Fruit fly (Drosophila melanogaster) whole organism, wandering third instar larva: ENCODE data around the gene PGRP-SB2.
A peak's percentile ranks its signal among the peaks of the same experiment; 100 is the strongest.

Experiments
- Abd-B ChIP-seq: fragments of >200 bp; optimal IDR thresholded peaks from 2 replicates; lab custom pipeline; 2017; ENCODE audit warnings: missing biosample characterization, missing genetic modification characterization
- CG32264 ChIP-seq: fragments of 200-800 bp; sonication (Bioruptor generic); optimal IDR thresholded peaks from 2 replicates; lab custom pipeline; 2016; ENCODE audit warnings: missing biosample characterization, missing genetic modification characterization
- CG9705 ChIP-seq: fragments of 200-800 bp; sonication (Bioruptor generic); optimal IDR thresholded peaks from 2 replicates; lab custom pipeline; 2018; ENCODE audit warnings: missing biosample characterization, mild to moderate bottlenecking, missing genetic modification characterization
- CrebA ChIP-seq: fragments of 200-800 bp; sonication (Bioruptor generic); optimal IDR thresholded peaks from 2 replicates; lab custom pipeline; 2016; ENCODE audit warnings: missing biosample characterization, mild to moderate bottlenecking, missing genetic modification characterization, borderline replicate concordance
- Dfd ChIP-seq: fragments of >200 bp; optimal IDR thresholded peaks from 2 replicates; lab custom pipeline; 2017; ENCODE audit warnings: missing biosample characterization, missing genetic modification characterization
- Dif ChIP-seq: fragments of 200-275, 200-300 bp; sonication (Bioruptor generic); optimal IDR thresholded peaks from 2 replicates; lab custom pipeline; 2018; ENCODE audit warnings: missing biosample characterization, missing genetic modification characterization; ENCODE audit not compliant: partially characterized antibody
- GATAd ChIP-seq: sonication (Bioruptor generic); optimal IDR thresholded peaks from 2 replicates; lab custom pipeline; 2016; ENCODE audit warnings: missing biosample characterization, missing genetic modification characterization
- HLH106 ChIP-seq: fragments of 200-800 bp; optimal IDR thresholded peaks from 3 replicates; lab custom pipeline; 2019; ENCODE audit warnings: missing biosample characterization, mild to moderate bottlenecking, missing genetic modification characterization, moderate library complexity
- Hnf4 ChIP-seq: fragments of 200-800 bp; sonication (Bioruptor generic); optimal IDR thresholded peaks from 2 replicates; lab custom pipeline; 2016; ENCODE audit warnings: missing biosample characterization, mild to moderate bottlenecking, missing genetic modification characterization
- Hr78 ChIP-seq: fragments of >200 bp; optimal IDR thresholded peaks from 2 replicates; lab custom pipeline; 2017; ENCODE audit warnings: missing biosample characterization, missing genetic modification characterization
- Hr83 ChIP-seq: fragments of 200-300 bp; sonication (Bioruptor generic); optimal IDR thresholded peaks from 2 replicates; lab custom pipeline; 2016; ENCODE audit warnings: missing biosample characterization, mild to moderate bottlenecking, missing genetic modification characterization, moderate library complexity; ENCODE audit not compliant: poor library complexity, severe bottlenecking
- Jra ChIP-seq: sonication (Bioruptor generic); optimal IDR thresholded peaks from 2 replicates; lab custom pipeline; 2016; ENCODE audit warnings: missing biosample characterization, missing genetic modification characterization
- Mio ChIP-seq: sonication (Bioruptor generic); optimal IDR thresholded peaks from 2 replicates; lab custom pipeline; 2016; ENCODE audit warnings: missing biosample characterization, missing genetic modification characterization
- Myc ChIP-seq: fragments of >200 bp; optimal IDR thresholded peaks from 2 replicates; lab custom pipeline; 2017
- N ChIP-seq: fragments of >200 bp; optimal IDR thresholded peaks from 2 replicates; lab custom pipeline; 2018; ENCODE audit warnings: missing biosample characterization, missing external identifiers, missing genetic modification characterization
- OdsH ChIP-seq: fragments of 200-800 bp; sonication (Bioruptor generic); optimal IDR thresholded peaks from 2 replicates; lab custom pipeline; 2016; ENCODE audit warnings: missing biosample characterization, mild to moderate bottlenecking, missing genetic modification characterization
- Rel ChIP-seq, 2 experiments: fragments of 200-800 bp; sonication (Bioruptor generic) in 1 of 2; optimal IDR thresholded peaks; 2 replicates in 1 of 2; 3 replicates in 1 of 2; lab custom pipeline; 2016 to 2019; ENCODE audit warnings: mild to moderate bottlenecking in 2 of 2, missing biosample characterization in 2 of 2, missing genetic modification characterization in 2 of 2, moderate library complexity in 1 of 2
- Sp1 ChIP-seq: fragments of 200-800 bp; sonication (Bioruptor generic); optimal IDR thresholded peaks from 3 replicates; lab custom pipeline; 2019; ENCODE audit warnings: missing biosample characterization, mild to moderate bottlenecking, missing genetic modification characterization, moderate library complexity
- Vsx2 ChIP-seq: fragments of 200-300, 225-300 bp; sonication (Bioruptor generic); optimal IDR thresholded peaks from 2 replicates; lab custom pipeline; 2018; ENCODE audit warnings: missing biosample characterization, missing genetic modification characterization; ENCODE audit not compliant: partially characterized antibody
- br ChIP-seq: fragments of 200-800 bp; sonication (Bioruptor generic); optimal IDR thresholded peaks from 2 replicates; lab custom pipeline; 2016; ENCODE audit warnings: missing biosample characterization, missing genetic modification characterization
- brk ChIP-seq: fragments of 200-800 bp; sonication (Bioruptor generic); optimal IDR thresholded peaks from 2 replicates; lab custom pipeline; 2016; ENCODE audit warnings: missing biosample characterization, mild to moderate bottlenecking, missing genetic modification characterization
- dl ChIP-seq, 2 experiments: fragments of 175-275, 200-275 bp in 1 of 2; fragments of 200-275 bp in 1 of 2; sonication (Bioruptor generic); optimal IDR thresholded peaks; lab custom pipeline; 2018; ENCODE audit warnings: mild to moderate bottlenecking in 2 of 2, missing biosample characterization in 2 of 2, missing genetic modification characterization in 2 of 2, moderate library complexity in 2 of 2; ENCODE audit not compliant: partially characterized antibody in 2 of 2, insufficient read depth in 1 of 2
- dmrt93B ChIP-seq: fragments of 200-800 bp; sonication (Bioruptor generic); optimal IDR thresholded peaks from 2 replicates; lab custom pipeline; 2018; ENCODE audit warnings: missing biosample characterization, mild to moderate bottlenecking, missing genetic modification characterization
- dsf ChIP-seq: sonication (Bioruptor generic); optimal IDR thresholded peaks from 2 replicates; lab custom pipeline; 2016; ENCODE audit warnings: missing biosample characterization, missing genetic modification characterization, borderline replicate concordance
- ey ChIP-seq: fragments of 200-800 bp; sonication (Bioruptor generic); optimal IDR thresholded peaks from 2 replicates; lab custom pipeline; 2016; ENCODE audit warnings: missing biosample characterization, missing genetic modification characterization
- foxo ChIP-seq, 2 experiments: fragments of 200-800 bp; sonication (Bioruptor generic); optimal IDR thresholded peaks; 2 replicates in 1 of 2; 3 replicates in 1 of 2; lab custom pipeline; 2016 to 2017; ENCODE audit warnings: missing biosample characterization in 2 of 2, missing genetic modification characterization in 2 of 2
- fru ChIP-seq: fragments of 200-800 bp; sonication (Bioruptor generic); optimal IDR thresholded peaks from 3 replicates; lab custom pipeline; 2016; ENCODE audit warnings: missing biosample characterization, mild to moderate bottlenecking, missing genetic modification characterization
- h ChIP-seq: fragments of 200-800 bp; sonication (Bioruptor generic); optimal IDR thresholded peaks from 3 replicates; lab custom pipeline; 2016; ENCODE audit warnings: missing biosample characterization, mild to moderate bottlenecking, missing genetic modification characterization
- jim ChIP-seq: fragments of 175-275, 200-325 bp; sonication (Bioruptor generic); optimal IDR thresholded peaks from 2 replicates; lab custom pipeline; 2016; ENCODE audit warnings: missing biosample characterization, mild to moderate bottlenecking, missing genetic modification characterization
- lola ChIP-seq: fragments of >200 bp; optimal IDR thresholded peaks from 2 replicates; lab custom pipeline; 2017; ENCODE audit warnings: missing biosample characterization, missing genetic modification characterization
- pan ChIP-seq: fragments of >200 bp; optimal IDR thresholded peaks from 2 replicates; lab custom pipeline; 2017
- psq ChIP-seq: fragments of 200-800 bp; sonication (Bioruptor generic); optimal IDR thresholded peaks from 3 replicates; lab custom pipeline; 2017; ENCODE audit warnings: missing biosample characterization, mild to moderate bottlenecking, missing genetic modification characterization, moderate library complexity
- rgr ChIP-seq: fragments of 200-800 bp; sonication (Bioruptor generic); optimal IDR thresholded peaks from 3 replicates; lab custom pipeline; 2016; ENCODE audit warnings: missing biosample characterization, mild to moderate bottlenecking, missing genetic modification characterization
- sage ChIP-seq: fragments of 200-800 bp; sonication (Bioruptor generic); optimal IDR thresholded peaks from 2 replicates; lab custom pipeline; 2016; ENCODE audit warnings: missing biosample characterization, mild to moderate bottlenecking, missing genetic modification characterization
- sv ChIP-seq: fragments of 200-800 bp; sonication (Bioruptor generic); optimal IDR thresholded peaks from 3 replicates; lab custom pipeline; 2016; ENCODE audit warnings: missing biosample characterization, missing genetic modification characterization
- tai ChIP-seq: sonication (Bioruptor generic); optimal IDR thresholded peaks from 2 replicates; lab custom pipeline; 2016; ENCODE audit warnings: missing biosample characterization, missing genetic modification characterization
- usp ChIP-seq: fragments of >200 bp; optimal IDR thresholded peaks from 2 replicates; lab custom pipeline; 2017; ENCODE audit warnings: missing biosample characterization, missing genetic modification characterization
- woc ChIP-seq: sonication (Bioruptor generic); optimal IDR thresholded peaks from 2 replicates; lab custom pipeline; 2016; ENCODE audit warnings: missing biosample characterization, mild to moderate bottlenecking, missing genetic modification characterization

PGRP-SB2 gene

DNA sequence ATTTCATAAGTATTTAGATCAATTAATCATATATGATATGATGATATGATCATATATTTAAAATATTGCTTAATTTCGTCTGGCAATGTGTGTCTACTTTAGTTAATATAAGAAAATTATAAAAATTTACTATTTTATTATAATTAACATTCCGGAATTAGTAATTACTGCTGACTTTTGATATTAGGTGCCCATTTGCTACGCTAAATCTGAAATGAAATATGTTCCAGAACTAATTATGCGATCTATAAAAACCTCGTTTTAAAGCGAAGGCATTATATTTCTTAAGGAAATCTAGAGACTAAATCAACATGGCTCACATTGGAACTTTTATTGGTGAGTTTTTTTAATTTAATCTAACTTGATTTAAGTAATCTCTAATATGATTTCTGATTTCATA lies 28.8 kb downstream of the PGRP-SB2 start, which contains the start of gene CG42852:
CG42852 (plus strand) TSS at position 301 of the 400 bp plus-strand sequence.
- TF ChIP-seq rgr (GFP tag; lab: Kevin White, UChicago), result no peak
- TF ChIP-seq brk (GFP tag; lab: Kevin White, UChicago), result no peak
- TF ChIP-seq CG32264 (GFP tag; lab: Kevin White, UChicago), result no peak
- TF ChIP-seq sage (GFP tag; lab: Kevin White, UChicago), result no peak
- no peak for TF ChIP-seq h (GFP tag; lab: Kevin White, UChicago)
- TF ChIP-seq dmrt93B (GFP tag; lab: Kevin White, UChicago), result no peak
- no peak for TF ChIP-seq GATAd (GFP tag; lab: Kevin White, UChicago)
- no peak for TF ChIP-seq Rel (GFP tag; optimal IDR thresholded peaks at IDR 0.05; lab: Kevin White, UChicago)
- TF ChIP-seq Rel (tag; optimal IDR thresholded peaks at IDR 0.05; lab: Kevin White, UChicago), result no peak
- TF ChIP-seq CrebA (GFP tag; lab: Kevin White, UChicago), result no peak
- no peak for TF ChIP-seq psq (GFP tag; lab: Kevin White, UChicago)
- no peak for TF ChIP-seq br (GFP tag; lab: Kevin White, UChicago)
- no peak for TF ChIP-seq fru (GFP tag; lab: Kevin White, UChicago)
- no peak for TF ChIP-seq ey (GFP tag; lab: Kevin White, UChicago)
- TF ChIP-seq foxo (GFP tag; optimal IDR thresholded peaks at IDR 0.05; lab: Kevin White, UChicago), result no peak
- TF ChIP-seq Jra, result no peak
- no peak for TF ChIP-seq woc
- no peak for TF ChIP-seq Hnf4 (GFP tag; lab: Kevin White, UChicago)

- TF ChIP-seq CG9705 (GFP tag; lab: Kevin White, UChicago) (peak; percentile 58), sv (GFP tag; lab: Kevin White, UChicago) (no peak), dmrt93B (GFP tag; lab: Kevin White, UChicago) (peak; percentile 36), h (GFP tag; lab: Kevin White, UChicago) (peak; percentile 83), Dif (GFP tag; lab: Kevin White, UChicago) (no peak), OdsH (GFP tag; lab: Kevin White, UChicago) (peak; percentile 42), HLH106 (tag; lab: Kevin White, UChicago) (peak; percentile 71), Rel (GFP tag; optimal IDR thresholded peaks at IDR 0.05; lab: Kevin White, UChicago) (no peak), Rel (tag; optimal IDR thresholded peaks at IDR 0.05; lab: Kevin White, UChicago) (peak; percentile 4), lola (GFP tag; lab: Kevin White, UChicago) (no peak), dsf (GFP tag; lab: Kevin White, UChicago) (no peak), GATAd (GFP tag; lab: Kevin White, UChicago) (no peak), Sp1 (GFP tag; lab: Kevin White, UChicago) (peak; percentile 44), Jra (peak; percentile 2), CG32264 (GFP tag; lab: Kevin White, UChicago) (peak; percentile 41), brk (GFP tag; lab: Kevin White, UChicago) (no peak), foxo (GFP tag; optimal IDR thresholded peaks at IDR 0.05; lab: Kevin White, UChicago) (peak in 1 of 2 experiments; percentile 65), rgr (GFP tag; lab: Kevin White, UChicago) (peak; percentile 55), dl (GFP tag; optimal IDR thresholded peaks at IDR 0.05; lab: Kevin White, UChicago; ENCODE audit: insufficient read depth in 1 of 2, partially characterized antibody in 2 of 2) (no peak), psq (GFP tag; lab: Kevin White, UChicago) (peak; percentile 23), fru (GFP tag; lab: Kevin White, UChicago) (peak; percentile 66), tai (no peak), Abd-B (GFP tag; lab: Kevin White, UChicago) (no peak), Hr83 (GFP tag; lab: Kevin White, UChicago) (no peak), pan (lab: Kevin White, UChicago) (no peak), jim (GFP tag; lab: Kevin White, UChicago) (no peak), CrebA (GFP tag; lab: Kevin White, UChicago) (no peak), Dfd (no peak), woc (peak; percentile 67), Vsx2 (GFP tag; lab: Kevin White, UChicago) (no peak), br (GFP tag; lab: Kevin White, UChicago) (peak; percentile 67), N (GFP tag; lab: Kevin White, UChicago) (no peak), Hnf4 (GFP tag; lab: Kevin White, UChicago) (peak; percentile 53), usp (GFP tag; lab: Kevin White, UChicago) (no peak), Hr78 (no peak), Myc (lab: Kevin White, UChicago) (no peak), sage (GFP tag; lab: Kevin White, UChicago) (peak; percentile 34), Mio (GFP tag; lab: Kevin White, UChicago) (no peak), ey (GFP tag; lab: Kevin White, UChicago) (peak; percentile 50)
Observed at dm6 chr3L:16758504-16759109, 32.3 kb downstream of the PGRP-SB2 start.
